Worm (Caenorhabditis elegans): ENCODE measurements around the gene clc-33.

Gene clc-33

DNA sequence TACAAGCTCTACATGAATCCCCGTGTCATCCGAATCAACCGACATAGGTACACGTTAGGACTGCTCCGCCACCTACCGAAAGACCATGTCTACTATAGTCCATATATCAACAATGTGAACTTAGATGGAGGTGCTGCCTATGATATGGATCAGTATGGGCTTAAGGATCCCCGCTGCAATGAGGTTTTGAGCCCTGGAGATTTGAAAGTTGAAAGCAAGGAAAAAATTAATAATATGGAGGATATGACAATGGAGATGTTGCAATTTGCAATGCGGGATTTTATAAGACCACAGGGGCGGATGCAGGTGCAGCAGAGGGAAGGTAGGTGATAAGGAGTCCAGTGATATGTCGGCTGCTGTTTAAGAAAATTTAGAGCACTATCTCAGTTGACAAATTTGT is 29.1 kb downstream of the clc-33 start:
- TF ChIP-seq ccch-3 (GFP tag; optimal IDR thresholded peaks at IDR 0.05) (no peak), madf-3 (GFP tag; IDR thresholded peaks at IDR 0.05) (no peak), Y79H2A.3 (GFP tag; conservative IDR thresholded peaks at IDR 0.05) (no peak), ZK185.1 (tag; optimal IDR thresholded peaks at IDR 0.05; ENCODE audit: poor library complexity, severe bottlenecking) (no peak), mes-4 (tag; optimal IDR thresholded peaks at IDR 0.05) (no peak), F57C9.4 (tag; optimal IDR thresholded peaks at IDR 0.05) (no peak), nfya-1 (tag; optimal IDR thresholded peaks at IDR 0.05; ENCODE audit: borderline replicate concordance, insufficient read depth) (no peak), lin-26 (GFP tag; IDR thresholded peaks at IDR 0.05) (no peak), F39B2.1 (GFP tag; IDR thresholded peaks at IDR 0.05) (no peak), ztf-26 (tag; optimal IDR thresholded peaks at IDR 0.05) (no peak), nhr-179 (tag; optimal IDR thresholded peaks at IDR 0.05) (no peak), F10E7.11 (tag; optimal IDR thresholded peaks at IDR 0.05) (no peak), ceh-40 (GFP tag; IDR thresholded peaks at IDR 0.05) (no peak), Y53G8AR.9 (GFP tag; conservative IDR thresholded peaks at IDR 0.05) (no peak), let-607 (tag; optimal IDR thresholded peaks at IDR 0.05) (no peak), unc-130 (GFP tag; optimal IDR thresholded peaks at IDR 0.05) (no peak), ceh-100 (GFP tag; IDR thresholded peaks at IDR 0.05) (no peak), him-1 (tag; optimal IDR thresholded peaks at IDR 0.05) (no peak)

- TF ChIP-seq akir-1 (GFP tag; optimal IDR thresholded peaks at IDR 0.05) (no peak), lir-1 (GFP tag; conservative IDR thresholded peaks at IDR 0.05) (no peak), ztf-26 (tag; optimal IDR thresholded peaks at IDR 0.05) (no peak), Y67H2A.10 (GFP tag; conservative IDR thresholded peaks at IDR 0.05) (no peak), gei-17 (GFP tag; optimal IDR thresholded peaks at IDR 0.05) (no peak), nhr-90 (tag; optimal IDR thresholded peaks at IDR 0.05) (no peak), egl-44 (GFP tag; IDR thresholded peaks at IDR 0.05) (no peak), B0261.1 (tag; optimal IDR thresholded peaks at IDR 0.05) (no peak), Y95B8A.8 (GFP tag; IDR thresholded peaks at IDR 0.05) (no peak), rec-8 (tag; optimal IDR thresholded peaks at IDR 0.05) (no peak), egrh-3 (GFP tag; IDR thresholded peaks at IDR 0.05) (peak; percentile 79), ceh-27 (GFP tag; optimal IDR thresholded peaks at IDR 0.05) (no peak), hmg-1.2 (GFP tag; IDR thresholded peaks at IDR 0.05) (peak; percentile 60), fkh-3 (tag; optimal IDR thresholded peaks at IDR 0.05) (no peak), ccch-3 (GFP tag; optimal IDR thresholded peaks at IDR 0.05) (no peak), madf-8 (GFP tag; conservative IDR thresholded peaks at IDR 0.05) (peak; percentile 74), chd-7 (tag; optimal IDR thresholded peaks at IDR 0.05) (no peak), snpc-3.4 (tag; optimal IDR thresholded peaks at IDR 0.05) (no peak), rcor-1 (GFP tag; IDR thresholded peaks at IDR 0.05) (no peak), mel-28 (tag; optimal IDR thresholded peaks at IDR 0.05; ENCODE audit: borderline replicate concordance) (no peak), D2030.7 (GFP tag; IDR thresholded peaks at IDR 0.05) (peak; percentile 61), xnd-1 (tag; optimal IDR thresholded peaks at IDR 0.05) (peak; percentile 67), atf-7 (tag; optimal IDR thresholded peaks at IDR 0.05) (no peak), dpl-1 (GFP tag; optimal IDR thresholded peaks at IDR 0.05) (peak; percentile 46), athp-1 (tag; optimal IDR thresholded peaks at IDR 0.05) (no peak), F23B12.7 (tag; optimal IDR thresholded peaks at IDR 0.05; ENCODE audit: insufficient read depth) (peak; percentile 20), hlh-26 (GFP tag; conservative IDR thresholded peaks at IDR 0.05) (no peak), hmg-20 (GFP tag; IDR thresholded peaks at IDR 0.05) (no peak), ekl-4 (GFP tag; IDR thresholded peaks at IDR 0.05) (no peak), unc-62 (GFP tag; optimal IDR thresholded peaks at IDR 0.05) (no peak), sea-2 (GFP tag; IDR thresholded peaks at IDR 0.05) (no peak)
Observed at ce11 chrII:872993-873787, 33.0 kb downstream of the clc-33 start, which contains the start of gene alg-2. alg-2 (plus strand) TSS chrII:873212.
